1 worm cellular context compared by ENCODE assay signal in the genomic region with DNA sequence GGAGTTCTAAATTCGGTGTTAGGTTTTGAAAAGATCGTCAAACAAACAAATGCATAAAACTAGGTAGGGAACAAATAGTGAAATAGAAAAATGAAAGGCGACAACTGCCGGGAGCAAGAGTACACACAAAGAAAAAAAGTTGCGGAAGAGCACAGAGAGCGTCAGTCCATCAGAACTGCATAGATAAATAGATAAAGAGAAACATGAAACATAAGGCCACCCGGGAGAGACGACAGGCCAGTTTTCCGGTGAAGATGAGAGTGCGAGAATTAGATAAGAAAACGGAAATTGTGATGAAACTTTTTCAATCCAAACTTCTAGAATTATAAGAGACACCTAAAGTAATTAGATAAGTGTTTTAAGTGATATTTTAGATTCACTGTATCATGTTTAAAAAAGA.
TF ChIP-seq lines count a peak whose summit lies in the region.

No protein-coding gene starts in this region.

TF ChIP-seq in whole organism, L4 larva, 104 proteins besides CTCF, POLR2A, EP300 and RAD21 (continued from another document):
- TF ChIP-seq ces-1 (GFP tag; optimal IDR thresholded peaks at IDR 0.05; lab: Kevin White, UChicago), result no peak
- no peak for TF ChIP-seq ZK546.5 (tag; optimal IDR thresholded peaks at IDR 0.05; lab: Kevin White, UChicago)
- no peak for TF ChIP-seq ama-1 (optimal IDR thresholded peaks at IDR 0.05; lab: Kevin White, UChicago)
- no peak for TF ChIP-seq dpl-1 (GFP tag; optimal IDR thresholded peaks at IDR 0.05; lab: Kevin White, UChicago)
- TF ChIP-seq ztf-11 (tag; optimal IDR thresholded peaks at IDR 0.05; lab: Kevin White, UChicago), result no peak
- no peak for TF ChIP-seq fos-1 (tag; optimal IDR thresholded peaks at IDR 0.05; lab: Kevin White, UChicago)
- TF ChIP-seq hmg-1.1 (GFP tag; IDR thresholded peaks at IDR 0.05; lab: Robert Waterston, UW), result no peak
- TF ChIP-seq pqm-1 (tag; optimal IDR thresholded peaks at IDR 0.05; lab: Kevin White, UChicago), result peak; percentile 89
- TF ChIP-seq F26F4.8 (GFP tag; conservative IDR thresholded peaks at IDR 0.05; lab: Robert Waterston, UW), result no peak
- no peak for TF ChIP-seq duxl-1 (tag; optimal IDR thresholded peaks at IDR 0.05; lab: Kevin White, UChicago; ENCODE audit: poor library complexity)
- TF ChIP-seq hlh-11 (tag; optimal IDR thresholded peaks at IDR 0.05; lab: Kevin White, UChicago), result peak; percentile 73
- TF ChIP-seq lin-1 (GFP tag; IDR thresholded peaks at IDR 0.05; lab: Robert Waterston, UW), result peak; percentile 71; the same call in 1 of the 2 replicates
- no peak for TF ChIP-seq skn-1 (tag; optimal IDR thresholded peaks at IDR 0.05; lab: Kevin White, UChicago)
